Fruit fly (Drosophila melanogaster): ENCODE data around the gene CG42729.

- TF ChIP-seq CG8478 (optimal IDR thresholded peaks at IDR 0.05), result no peak
- no peak for TF ChIP-seq CTCF (optimal IDR thresholded peaks at IDR 0.05)
These were observed 9.2 kb upstream of the CG42729 start for dm6 chr3L:15536550-15536949.

Measured in S2 (cell line).